Fruit fly (Drosophila melanogaster) whole organism, prepupa: ENCODE results near the gene CCHa1.

Experiments used
- Blimp-1 ChIP-seq: fragments of 200-800 bp; sonication (Bioruptor generic); optimal IDR thresholded peaks from 3 replicates; lab custom pipeline; 2017; ENCODE audit warnings: missing biosample characterization, missing genetic modification characterization, mild to moderate bottlenecking, moderate library complexity, missing genetic modification reagents
- CG10631 ChIP-seq: fragments of 200-800 bp; sonication (Bioruptor generic); optimal IDR thresholded peaks from 2 replicates; lab custom pipeline; 2016; ENCODE audit warnings: missing biosample characterization, missing genetic modification characterization
- CG10669 ChIP-seq: fragments of 200-800 bp; sonication (Bioruptor generic); optimal IDR thresholded peaks from 3 replicates; lab custom pipeline; 2018; ENCODE audit warnings: missing biosample characterization, mild to moderate bottlenecking, missing genetic modification characterization, moderate library complexity
- CG11294 ChIP-seq: fragments of 200-800 bp; sonication (Bioruptor generic); IDR thresholded peaks from 2 replicates; pipeline ENCODE4 v1.3.6; 2022; ENCODE audit warnings: missing biosample characterization, missing genetic modification characterization
- CG11762 ChIP-seq: fragments of 200-800 bp; sonication (Bioruptor generic); optimal IDR thresholded peaks from 3 replicates; lab custom pipeline; 2016; ENCODE audit warnings: missing biosample characterization, missing genetic modification characterization; ENCODE audit not compliant: insufficient read depth
- CG11902 ChIP-seq: fragments of 200-800 bp; sonication (Bioruptor generic); optimal IDR thresholded peaks from 3 replicates; lab custom pipeline; 2016; ENCODE audit warnings: missing biosample characterization, missing genetic modification characterization
- CG15336 ChIP-seq: fragments of 200-800 bp; sonication (Bioruptor generic); IDR thresholded peaks from 2 replicates; pipeline ENCODE4 v1.3.6; 2022; ENCODE audit warnings: missing biosample characterization, missing genetic modification characterization
- CG1621 ChIP-seq: fragments of 200-800 bp; sonication (Bioruptor generic); optimal IDR thresholded peaks from 3 replicates; lab custom pipeline; 2018; ENCODE audit warnings: missing biosample characterization, mild to moderate bottlenecking, missing genetic modification characterization
- CG16779 ChIP-seq: fragments of 200-800 bp; sonication (Bioruptor generic); optimal IDR thresholded peaks from 3 replicates; lab custom pipeline; 2017; ENCODE audit warnings: missing biosample characterization, mild to moderate bottlenecking, missing genetic modification characterization
- CG3032 ChIP-seq: fragments of 200-800 bp; optimal IDR thresholded peaks from 2 replicates; lab custom pipeline; 2019; ENCODE audit warnings: missing biosample characterization, mild to moderate bottlenecking, missing genetic modification characterization, moderate library complexity
- CG31627 ChIP-seq: fragments of 200-800 bp; sonication (Bioruptor generic); optimal IDR thresholded peaks from 3 replicates; lab custom pipeline; 2016; ENCODE audit warnings: missing biosample characterization, missing genetic modification characterization
- CG32006 ChIP-seq: fragments of 200-800 bp; sonication (Bioruptor generic); optimal IDR thresholded peaks from 3 replicates; lab custom pipeline; 2017; ENCODE audit warnings: missing biosample characterization, mild to moderate bottlenecking, missing genetic modification characterization
- CG34406 ChIP-seq: fragments of 200-800 bp; sonication (Bioruptor generic); optimal IDR thresholded peaks from 3 replicates; lab custom pipeline; 2016; ENCODE audit warnings: missing biosample characterization, missing genetic modification characterization
- CG4318 ChIP-seq: fragments of 200-800 bp; sonication (Bioruptor generic); optimal IDR thresholded peaks from 3 replicates; lab custom pipeline; 2017; ENCODE audit warnings: missing biosample characterization, mild to moderate bottlenecking, missing genetic modification characterization
- CG6808 ChIP-seq: fragments of 200-800 bp; sonication (Bioruptor generic); optimal IDR thresholded peaks from 3 replicates; lab custom pipeline; 2017; ENCODE audit warnings: missing biosample characterization, missing genetic modification characterization, mild to moderate bottlenecking, moderate library complexity, missing genetic modification reagents
- CG6854 ChIP-seq: fragments of 200-800 bp; sonication (Bioruptor generic); optimal IDR thresholded peaks from 2 replicates; lab custom pipeline; 2017; ENCODE audit warnings: missing biosample characterization, mild to moderate bottlenecking, missing genetic modification characterization
- CG7368 ChIP-seq: fragments of 200-800 bp; sonication (Bioruptor generic); optimal IDR thresholded peaks from 3 replicates; lab custom pipeline; 2016; ENCODE audit warnings: missing biosample characterization, missing genetic modification characterization
- CG8119 ChIP-seq: fragments of 200-800 bp; sonication (Bioruptor generic); IDR thresholded peaks from 3 replicates; pipeline ENCODE4 v1.3.6; 2022; ENCODE audit warnings: missing biosample characterization, missing genetic modification characterization
- CG8632 ChIP-seq: fragments of 200-800 bp; sonication (Bioruptor generic); optimal IDR thresholded peaks from 3 replicates; lab custom pipeline; 2016; ENCODE audit warnings: missing biosample characterization, missing genetic modification characterization
- CG9139 ChIP-seq: fragments of 200-800 bp; sonication (Bioruptor generic); optimal IDR thresholded peaks from 3 replicates; lab custom pipeline; 2017; ENCODE audit warnings: missing biosample characterization, mild to moderate bottlenecking, missing genetic modification characterization
- Eip75B ChIP-seq: fragments of 200-800 bp; sonication (Bioruptor generic); optimal IDR thresholded peaks from 3 replicates; lab custom pipeline; 2016; ENCODE audit warnings: missing biosample characterization, missing genetic modification characterization
- Eip78C ChIP-seq: fragments of 200-800 bp; sonication (Bioruptor generic); peaks from one replicate; lab custom pipeline; 2016; ENCODE audit warnings: missing biosample characterization, missing genetic modification characterization
- Eip93F ChIP-seq: fragments of 200-800 bp; sonication (Bioruptor generic); optimal IDR thresholded peaks from 2 replicates; lab custom pipeline; 2016; ENCODE audit warnings: missing biosample characterization, mild to moderate bottlenecking, missing genetic modification characterization
- Ets21C ChIP-seq: fragments of 200-800 bp; sonication (Bioruptor generic); optimal IDR thresholded peaks from 3 replicates; lab custom pipeline; 2016; ENCODE audit warnings: missing biosample characterization, missing genetic modification characterization
- Ets96B ChIP-seq: fragments of 200-800 bp; optimal IDR thresholded peaks from 2 replicates; lab custom pipeline; 2019; ENCODE audit warnings: missing biosample characterization, mild to moderate bottlenecking, missing genetic modification characterization, moderate library complexity
- Gug ChIP-seq: fragments of 200-800 bp; sonication (Bioruptor generic); IDR thresholded peaks from 2 replicates; pipeline ENCODE4 v1.3.6; 2022; ENCODE audit warnings: missing biosample characterization, missing genetic modification characterization
- Hr38 ChIP-seq: sonication (Bioruptor generic); optimal IDR thresholded peaks from 2 replicates; lab custom pipeline; 2016; ENCODE audit warnings: missing biosample characterization, missing genetic modification characterization
- Hr39 ChIP-seq: fragments of 200-800 bp; sonication (Bioruptor generic); optimal IDR thresholded peaks from 2 replicates; lab custom pipeline; 2016; ENCODE audit warnings: missing biosample characterization, missing genetic modification characterization
- Hr4 ChIP-seq: fragments of 200-800 bp; sonication (Bioruptor generic); optimal IDR thresholded peaks from 3 replicates; lab custom pipeline; 2016; ENCODE audit warnings: missing biosample characterization, missing genetic modification characterization
- Lpt ChIP-seq: fragments of 200-800 bp; sonication (Bioruptor generic); optimal IDR thresholded peaks from 3 replicates; lab custom pipeline; 2016; ENCODE audit warnings: missing biosample characterization, missing genetic modification characterization
- Met ChIP-seq: fragments of 200-800 bp; sonication (Bioruptor generic); optimal IDR thresholded peaks from 3 replicates; lab custom pipeline; 2016; ENCODE audit warnings: missing biosample characterization, missing genetic modification characterization
- OdsH ChIP-seq: fragments of 200-800 bp; sonication (Bioruptor generic); optimal IDR thresholded peaks from 3 replicates; lab custom pipeline; 2016; ENCODE audit warnings: missing biosample characterization, missing genetic modification characterization
- Smox ChIP-seq: fragments of 200-800 bp; sonication (Bioruptor generic); optimal IDR thresholded peaks from 3 replicates; lab custom pipeline; 2016; ENCODE audit warnings: missing biosample characterization, missing genetic modification characterization
- Sox14 ChIP-seq: fragments of 200-800 bp; sonication (Bioruptor generic); optimal IDR thresholded peaks from 3 replicates; lab custom pipeline; 2016; ENCODE audit warnings: missing biosample characterization, missing genetic modification characterization
- achi ChIP-seq: fragments of 200-800 bp; sonication (Bioruptor generic); optimal IDR thresholded peaks from 3 replicates; lab custom pipeline; 2016; ENCODE audit warnings: missing biosample characterization, missing genetic modification characterization
- acj6 ChIP-seq: fragments of 200-800 bp; sonication (Bioruptor generic); optimal IDR thresholded peaks from 3 replicates; lab custom pipeline; 2016; ENCODE audit warnings: missing biosample characterization, missing genetic modification characterization
- cyc ChIP-seq: fragments of 200-800 bp; sonication (Bioruptor generic); optimal IDR thresholded peaks from 3 replicates; lab custom pipeline; 2016; ENCODE audit warnings: missing biosample characterization, missing genetic modification characterization
- dac ChIP-seq: fragments of 200-800 bp; sonication (Bioruptor generic); optimal IDR thresholded peaks from 2 replicates; lab custom pipeline; 2017; ENCODE audit warnings: missing biosample characterization, mild to moderate bottlenecking, missing genetic modification characterization
- dsx ChIP-seq: fragments of 200-800 bp; optimal IDR thresholded peaks from 3 replicates; lab custom pipeline; 2019; ENCODE audit warnings: missing biosample characterization, mild to moderate bottlenecking, missing genetic modification characterization, moderate library complexity; ENCODE audit not compliant: poor library complexity, severe bottlenecking
- eg ChIP-seq: fragments of 200-800 bp; sonication (Bioruptor generic); IDR thresholded peaks from 3 replicates; pipeline ENCODE4 v1.3.6; 2022; ENCODE audit warnings: missing biosample characterization, missing genetic modification characterization
- esn ChIP-seq: fragments of 200-800 bp; sonication (Bioruptor generic); optimal IDR thresholded peaks from 2 replicates; lab custom pipeline; 2016; ENCODE audit warnings: missing biosample characterization, mild to moderate bottlenecking, missing genetic modification characterization, moderate library complexity
- fd85E ChIP-seq: fragments of 200-800 bp; sonication (Bioruptor generic); optimal IDR thresholded peaks from 3 replicates; lab custom pipeline; 2016; ENCODE audit warnings: missing biosample characterization, missing genetic modification characterization
- fkh ChIP-seq: fragments of 200-800 bp; sonication (Bioruptor generic); optimal IDR thresholded peaks from 3 replicates; lab custom pipeline; 2017; ENCODE audit warnings: missing biosample characterization, mild to moderate bottlenecking, missing genetic modification characterization, moderate library complexity
- lz ChIP-seq: fragments of 200-800 bp; sonication (Bioruptor generic); optimal IDR thresholded peaks from 3 replicates; lab custom pipeline; 2016; ENCODE audit warnings: missing biosample characterization, missing genetic modification characterization
- net ChIP-seq: fragments of 200-800 bp; sonication (Bioruptor generic); optimal IDR thresholded peaks from 3 replicates; lab custom pipeline; 2016; ENCODE audit warnings: missing biosample characterization, missing genetic modification characterization
- pdm3 ChIP-seq: fragments of 200-800 bp; sonication (Bioruptor generic); optimal IDR thresholded peaks from 3 replicates; lab custom pipeline; 2016; ENCODE audit warnings: missing biosample characterization, missing genetic modification characterization
- salr ChIP-seq, 2 experiments: fragments of 200-800 bp; sonication (Bioruptor generic); optimal IDR thresholded peaks; 3 replicates each; lab custom pipeline; 2016 to 2018; ENCODE audit warnings: missing biosample characterization in 2 of 2, missing genetic modification characterization in 2 of 2, mild to moderate bottlenecking in 1 of 2
- spab ChIP-seq: fragments of 200-800 bp; sonication (Bioruptor generic); optimal IDR thresholded peaks from 2 replicates; lab custom pipeline; 2017; ENCODE audit warnings: missing biosample characterization, mild to moderate bottlenecking, missing genetic modification characterization, missing genetic modification reagents
- ss ChIP-seq, 2 experiments: fragments of 200-800 bp; sonication (Bioruptor generic); optimal IDR thresholded peaks; 2 replicates in 1 of 2; 3 replicates in 1 of 2; lab custom pipeline; 2017 to 2018; ENCODE audit warnings: mild to moderate bottlenecking in 2 of 2, missing biosample characterization in 2 of 2, missing genetic modification characterization in 2 of 2, moderate library complexity in 1 of 2
- svp ChIP-seq: fragments of 200-800 bp; sonication (Bioruptor generic); peaks from one replicate; lab custom pipeline; 2016; ENCODE audit warnings: missing biosample characterization, missing genetic modification characterization
- topi ChIP-seq: fragments of 200-800 bp; sonication (Bioruptor generic); optimal IDR thresholded peaks from 3 replicates; lab custom pipeline; 2016; ENCODE audit warnings: missing biosample characterization, missing genetic modification characterization

Gene CCHa1

dm6 chr3R:14108158-14108921 lies 11.7 kb upstream of the CCHa1 start, which contains the start of gene CG12402:
TSS of gene CG12402 (minus strand) at chr3R:14108321.
- no peak for TF ChIP-seq esn (GFP tag; lab: Kevin White, UChicago)
- TF ChIP-seq Lpt: peak; percentile 14
- peak; percentile 34 for TF ChIP-seq achi
- TF ChIP-seq Ets96B: peak; percentile 6
- no peak for TF ChIP-seq dsx (GFP tag; lab: Kevin White, UChicago)
- TF ChIP-seq Eip75B (GFP tag; lab: Kevin White, UChicago): peak; percentile 85
- no peak for TF ChIP-seq CG9139 (GFP tag; lab: Kevin White, UChicago)
- peak; percentile 11 for TF ChIP-seq CG16779 (tag; lab: Kevin White, UChicago)
- peak; percentile 17 for TF ChIP-seq CG34406
- peak; percentile 38 for TF ChIP-seq CG8632 (GFP tag; lab: Kevin White, UChicago)
- no peak for TF ChIP-seq CG11902 (GFP tag; lab: Kevin White, UChicago)
- TF ChIP-seq Hr39 (GFP tag; lab: Kevin White, UChicago): peak; percentile 58
- peak; percentile 60; the same call in 1 of the 2 replicates for TF ChIP-seq CG15336
- no peak for TF ChIP-seq topi (GFP tag; lab: Kevin White, UChicago)
- no peak for TF ChIP-seq Eip93F
- no peak for TF ChIP-seq Hr38 (GFP tag; lab: Kevin White, UChicago)
- TF ChIP-seq fd85E: no peak
- TF ChIP-seq Blimp-1 (GFP tag; lab: Kevin White, UChicago): no peak
- no peak for TF ChIP-seq lz
- peak; percentile 49 for TF ChIP-seq pdm3 (GFP tag; lab: Kevin White, UChicago)
- TF ChIP-seq salr (GFP tag; optimal IDR thresholded peaks at IDR 0.05; lab: Kevin White, UChicago): no peak
- TF ChIP-seq spab (GFP tag; lab: Kevin White, UChicago): peak; percentile 24
- TF ChIP-seq cyc (GFP tag; lab: Kevin White, UChicago): no peak
- TF ChIP-seq CG1621 (tag; lab: Kevin White, UChicago): no peak
- TF ChIP-seq CG7368: peak; percentile 23
- TF ChIP-seq Met: no peak
- TF ChIP-seq CG32006 (GFP tag; lab: Kevin White, UChicago): peak; percentile 35
- TF ChIP-seq Hr4 (GFP tag; lab: Kevin White, UChicago): peak; percentile 14
- peak; percentile 35 for TF ChIP-seq CG10669
- no peak for TF ChIP-seq svp (GFP tag; lab: Kevin White, UChicago)
- peak; percentile 88 for TF ChIP-seq Eip78C
- peak; percentile 69 for TF ChIP-seq eg (GFP tag; lab: Robert Waterston, UW)
- no peak for TF ChIP-seq Smox (GFP tag; lab: Kevin White, UChicago)
- TF ChIP-seq CG11762 (GFP tag; lab: Kevin White, UChicago): no peak
- TF ChIP-seq CG6808 (GFP tag; lab: Kevin White, UChicago): peak; percentile 30
- no peak for TF ChIP-seq CG3032 (tag; lab: Kevin White, UChicago)
- peak; percentile 53 for TF ChIP-seq CG8119 (GFP tag; lab: Robert Waterston, UW)
- TF ChIP-seq CG11294 (GFP tag; lab: Robert Waterston, UW): peak; percentile 51
- TF ChIP-seq CG10631: peak; percentile 37
- peak in 1 of 2 experiments; percentile 35 for TF ChIP-seq ss (GFP tag; optimal IDR thresholded peaks at IDR 0.05; lab: Kevin White, UChicago)
- TF ChIP-seq CG6854 (GFP tag; lab: Kevin White, UChicago): no peak
- peak; percentile 50 for TF ChIP-seq Gug
- peak; percentile 45 for TF ChIP-seq net (GFP tag; lab: Kevin White, UChicago)
- TF ChIP-seq Sox14 (GFP tag; lab: Kevin White, UChicago): no peak
- no peak for TF ChIP-seq CG31627 (GFP tag; lab: Kevin White, UChicago)
- TF ChIP-seq CG4318 (GFP tag; lab: Kevin White, UChicago): no peak
- peak; percentile 35 for TF ChIP-seq dac (GFP tag; lab: Kevin White, UChicago)
- TF ChIP-seq OdsH (GFP tag; lab: Kevin White, UChicago): peak; percentile 6
- TF ChIP-seq Ets21C (GFP tag; lab: Kevin White, UChicago): no peak
- peak; percentile 94 for TF ChIP-seq fkh (GFP tag; lab: Kevin White, UChicago)
- peak; percentile 19 for TF ChIP-seq acj6 (GFP tag; lab: Kevin White, UChicago)
